Fruit fly (Drosophila melanogaster): ENCODE data around the gene bigmax.

Gene bigmax

dm6 chr3R:27263434-27264215 is 24.7 kb downstream of the bigmax start, which contains the start of gene woc (continued):
- TF ChIP-seq ara (GFP tag; IDR thresholded peaks at IDR 0.05) (no peak), E2f2 (GFP tag; IDR thresholded peaks at IDR 0.05) (peak; percentile 83), Doc2 (GFP tag; IDR thresholded peaks at IDR 0.05) (no peak), oc (tag; optimal IDR thresholded peaks at IDR 0.05) (no peak), toy (GFP tag; IDR thresholded peaks at IDR 0.05) (no peak), CG4282 (GFP tag; optimal IDR thresholded peaks at IDR 0.05) (peak; percentile 71), MESR4 (GFP tag; optimal IDR thresholded peaks at IDR 0.05) (peak; percentile 55), ci (GFP tag; IDR thresholded peaks at IDR 0.05) (peak; percentile 69; the same call in 2 of the 3 replicates), jumu (GFP tag; optimal IDR thresholded peaks at IDR 0.05) (peak; percentile 62), CrebB (tag; optimal IDR thresholded peaks at IDR 0.05) (no peak), kay (GFP tag; optimal IDR thresholded peaks at IDR 0.05) (no peak), Bteb2 (GFP tag; optimal IDR thresholded peaks at IDR 0.05) (peak; percentile 49), CG3995 (GFP tag; optimal IDR thresholded peaks at IDR 0.05) (no peak), hkb (optimal IDR thresholded peaks at IDR 0.05) (peak; percentile 24), hkb (GFP tag; IDR thresholded peaks at IDR 0.05) (peak; percentile 50; the same call in 1 of the 2 replicates), twi (tag; optimal IDR thresholded peaks at IDR 0.05) (no peak), CG6654 (GFP tag; optimal IDR thresholded peaks at IDR 0.05) (no peak), CG9817 (tag; optimal IDR thresholded peaks at IDR 0.05) (no peak), CG16863 (GFP tag; optimal IDR thresholded peaks at IDR 0.05) (peak; percentile 64), CG34376 (GFP tag; optimal IDR thresholded peaks at IDR 0.05) (no peak), Hand (GFP tag; optimal IDR thresholded peaks at IDR 0.05) (no peak), sc (optimal IDR thresholded peaks at IDR 0.05) (no peak), sc (GFP tag; optimal IDR thresholded peaks at IDR 0.05) (no peak), CG13424 (tag; optimal IDR thresholded peaks at IDR 0.05) (no peak), jing (GFP tag; optimal IDR thresholded peaks at IDR 0.05) (no peak), sima (GFP tag; optimal IDR thresholded peaks at IDR 0.05) (no peak), CG10543 (GFP tag; optimal IDR thresholded peaks at IDR 0.05) (no peak), CG2889 (GFP tag; IDR thresholded peaks at IDR 0.05) (0 out of 3 replicates have a peak, but pooled peaks have one; percentile 40), cg (GFP tag; optimal IDR thresholded peaks at IDR 0.05) (peak; percentile 98), CG6791 (GFP tag; IDR thresholded peaks at IDR 0.05; ENCODE audit: partially characterized antibody) (peak; percentile 87), CG6683 (GFP tag; optimal IDR thresholded peaks at IDR 0.05) (no peak), Bgb (GFP tag; IDR thresholded peaks at IDR 0.05; ENCODE audit: partially characterized antibody) (peak; percentile 91), corto (GFP tag; optimal IDR thresholded peaks at IDR 0.05) (no peak), Med (GFP tag) (peak; percentile 93), CG5953 (GFP tag; IDR thresholded peaks at IDR 0.05) (no peak), Mad (GFP tag; optimal IDR thresholded peaks at IDR 0.05) (no peak), CG2712 (tag; optimal IDR thresholded peaks at IDR 0.05) (no peak), CG7556 (GFP tag; optimal IDR thresholded peaks at IDR 0.05) (peak; percentile 66), CG31365 (tag; optimal IDR thresholded peaks at IDR 0.05) (no peak), B-H1 (GFP tag; IDR thresholded peaks at IDR 0.05) (no peak), CG12299 (tag; optimal IDR thresholded peaks at IDR 0.05) (no peak), CG2678 (tag; optimal IDR thresholded peaks at IDR 0.05) (no peak), lbe (GFP tag; optimal IDR thresholded peaks at IDR 0.05) (no peak), Hr3 (GFP tag; optimal IDR thresholded peaks at IDR 0.05) (peak; percentile 38), CG30020 (tag; optimal IDR thresholded peaks at IDR 0.05) (no peak), CG6765 (GFP tag; optimal IDR thresholded peaks at IDR 0.05) (peak; percentile 37), ATbp (GFP tag; optimal IDR thresholded peaks at IDR 0.05) (no peak), Xbp1 (GFP tag; optimal IDR thresholded peaks at IDR 0.05) (peak; percentile 48), pum (GFP tag; optimal IDR thresholded peaks at IDR 0.05) (peak; percentile 39), CG3838 (GFP tag; optimal IDR thresholded peaks at IDR 0.05) (no peak)

Measured in whole organism, embryonic.